Fruit fly (Drosophila melanogaster) whole organism, embryonic: ENCODE measurements around the gene CG33288.
A peak's percentile ranks its signal among the peaks of the same experiment; 100 is the strongest.

ENCODE experiments used
- Bgb ChIP-seq: fragments of 200-800 bp; sonication (Bioruptor generic); IDR thresholded peaks from 2 replicates; pipeline ENCODE4 v1.3.6; 2022; ENCODE audit warnings: missing biosample characterization, missing genetic modification characterization; ENCODE audit not compliant: partially characterized antibody
- CG10321 ChIP-seq: fragments of 200-800 bp; sonication (Bioruptor generic); IDR thresholded peaks from 2 replicates; pipeline ENCODE4 v1.3.6; 2022; ENCODE audit warnings: missing biosample characterization, missing genetic modification characterization
- CG10959 ChIP-seq: fragments of 200-800 bp; sonication (Bioruptor generic); IDR thresholded peaks from 2 replicates; pipeline ENCODE4 v1.3.6; 2022; ENCODE audit warnings: missing biosample characterization, missing genetic modification characterization
- CG11456 ChIP-seq: fragments of 200-800 bp; sonication (Bioruptor generic); IDR thresholded peaks from 3 replicates; pipeline ENCODE4 v1.3.6; 2022; ENCODE audit warnings: missing biosample characterization, missing genetic modification characterization
- CG1233 ChIP-seq: fragments of 200-800 bp; sonication (Bioruptor generic); optimal IDR thresholded peaks from 4 replicates; lab custom pipeline; 2018; ENCODE audit warnings: missing biosample characterization, mild to moderate bottlenecking, missing genetic modification characterization
- CG13296 ChIP-seq: fragments of 200-800 bp; sonication (Bioruptor generic); optimal IDR thresholded peaks from 3 replicates; lab custom pipeline; 2018; ENCODE audit warnings: missing biosample characterization, mild to moderate bottlenecking, missing genetic modification characterization
- CG15479 ChIP-seq: fragments of 200-800 bp; sonication (Bioruptor generic); optimal IDR thresholded peaks from 3 replicates; lab custom pipeline; 2019; ENCODE audit warnings: missing biosample characterization, mild to moderate bottlenecking, missing genetic modification characterization, moderate library complexity
- CG16815 ChIP-seq: fragments of 200-800 bp; sonication (Bioruptor generic); optimal IDR thresholded peaks from 3 replicates; lab custom pipeline; 2017; ENCODE audit warnings: missing biosample characterization, mild to moderate bottlenecking, missing genetic modification characterization
- CG17385 ChIP-seq: fragments of 200-800 bp; sonication (Bioruptor generic); optimal IDR thresholded peaks from 3 replicates; lab custom pipeline; 2018; ENCODE audit warnings: missing biosample characterization, mild to moderate bottlenecking, missing genetic modification characterization
- CG17829 ChIP-seq: fragments of 200-800 bp; optimal IDR thresholded peaks from 2 replicates; lab custom pipeline; 2019; ENCODE audit warnings: missing biosample characterization, mild to moderate bottlenecking, missing genetic modification characterization, moderate library complexity
- CG18011 ChIP-seq: fragments of 200-800 bp; sonication (Bioruptor generic); optimal IDR thresholded peaks from 2 replicates; lab custom pipeline; 2017; ENCODE audit warnings: missing biosample characterization, missing genetic modification characterization, mild to moderate bottlenecking, moderate library complexity, missing genotype
- CG31441 ChIP-seq: fragments of 200-800 bp; sonication (Bioruptor generic); IDR thresholded peaks from 2 replicates; pipeline ENCODE4 v1.3.6; 2022; ENCODE audit warnings: missing biosample characterization, missing genetic modification characterization
- CG32767 ChIP-seq: fragments of 200-800 bp; sonication (Bioruptor generic); IDR thresholded peaks from 2 replicates; pipeline ENCODE4 v1.3.6; 2022; ENCODE audit warnings: missing biosample characterization, missing genetic modification characterization
- CG3995 ChIP-seq: fragments of 200-800 bp; sonication (Bioruptor generic); optimal IDR thresholded peaks from 3 replicates; lab custom pipeline; 2016; ENCODE audit warnings: missing biosample characterization, missing genetic modification characterization
- CG4360 ChIP-seq: fragments of 200-800 bp; sonication (Bioruptor generic); IDR thresholded peaks from 2 replicates; pipeline ENCODE4 v1.3.6; 2022; ENCODE audit warnings: missing biosample characterization, missing genetic modification characterization
- CG6813 ChIP-seq: fragments of 200-800 bp; sonication (Bioruptor generic); optimal IDR thresholded peaks from 2 replicates; lab custom pipeline; 2017; ENCODE audit warnings: missing biosample characterization, missing genetic modification characterization, mild to moderate bottlenecking, moderate library complexity, missing genetic modification reagents
- CG6854 ChIP-seq: fragments of 200-800 bp; sonication (Bioruptor generic); optimal IDR thresholded peaks from 3 replicates; lab custom pipeline; 2017; ENCODE audit warnings: missing biosample characterization, mild to moderate bottlenecking, missing genetic modification characterization
- CoRest ChIP-seq: fragments of 200-800 bp; sonication (Bioruptor generic); optimal IDR thresholded peaks from 3 replicates; lab custom pipeline; 2018; ENCODE audit warnings: missing biosample characterization, mild to moderate bottlenecking, missing genetic modification characterization, moderate library complexity
- Dll ChIP-seq: fragments of 200-800 bp; sonication (Bioruptor generic); IDR thresholded peaks from 4 replicates; pipeline ENCODE4 v1.3.6; 2022; ENCODE audit warnings: missing biosample characterization, missing genetic modification characterization; ENCODE audit not compliant: partially characterized antibody
- Doc2 ChIP-seq: fragments of 200-800 bp; sonication (Bioruptor generic); IDR thresholded peaks from 2 replicates; pipeline ENCODE4 v1.3.6; 2022; ENCODE audit warnings: missing biosample characterization, missing genetic modification characterization
- Dp ChIP-seq: fragments of 200-800 bp; sonication (Bioruptor generic); optimal IDR thresholded peaks from 2 replicates; lab custom pipeline; 2018; ENCODE audit warnings: missing biosample characterization, mild to moderate bottlenecking, missing genetic modification characterization, moderate library complexity
- Hmr ChIP-seq: fragments of 200-800 bp; sonication (Bioruptor generic); optimal IDR thresholded peaks from 3 replicates; lab custom pipeline; 2017; ENCODE audit warnings: mild to moderate bottlenecking, missing biosample characterization, missing genetic modification reagents, missing genetic modification characterization
- Hsf ChIP-seq: fragments of 200-800 bp; sonication (Bioruptor generic); optimal IDR thresholded peaks from 3 replicates; lab custom pipeline; 2016; ENCODE audit warnings: missing biosample characterization, missing genetic modification characterization
- Jarid2 ChIP-seq: fragments of 200-800 bp; sonication (Bioruptor generic); optimal IDR thresholded peaks from 3 replicates; lab custom pipeline; 2017; ENCODE audit warnings: mild to moderate bottlenecking, missing biosample characterization, missing genetic modification reagents, missing genetic modification characterization
- Lhr ChIP-seq: fragments of 200-800 bp; sonication (Bioruptor generic); optimal IDR thresholded peaks from 3 replicates; lab custom pipeline; 2017; ENCODE audit warnings: mild to moderate bottlenecking, missing biosample characterization, missing genetic modification reagents, missing genetic modification characterization
- MBD-R2 ChIP-seq: fragments of 200-800 bp; sonication (Bioruptor generic); IDR thresholded peaks from 2 replicates; pipeline ENCODE4 v1.3.6; 2022; ENCODE audit warnings: missing biosample characterization, missing genetic modification characterization
- Nf-YA ChIP-seq: fragments of 200-800 bp; sonication (Bioruptor generic); IDR thresholded peaks from 2 replicates; pipeline ENCODE4 v1.3.6; 2022; ENCODE audit warnings: missing biosample characterization, missing genetic modification characterization
- Ravus ChIP-seq: fragments of 200-800 bp; sonication (Bioruptor generic); IDR thresholded peaks from 2 replicates; pipeline ENCODE4 v1.3.6; 2022; ENCODE audit warnings: missing biosample characterization, missing genetic modification characterization
- Six4 ChIP-seq: fragments of 200-800 bp; sonication (Bioruptor generic); optimal IDR thresholded peaks from 2 replicates; lab custom pipeline; 2016; ENCODE audit warnings: missing biosample characterization, missing genetic modification characterization
- Trl ChIP-seq, 3 experiments: fragments of >200 bp in 2 of 3; fragments of 200-800 bp in 1 of 3; sonication (Bioruptor generic) in 1 of 3; optimal IDR thresholded peaks; 2 replicates in 1 of 3; 3 replicates in 2 of 3; lab custom pipeline; 2016 to 2017; ENCODE audit warnings: missing biosample characterization in 1 of 3, missing genetic modification characterization in 1 of 3
- Usf ChIP-seq: fragments of 200-800 bp; sonication (Bioruptor generic); optimal IDR thresholded peaks from 2 replicates; lab custom pipeline; 2017; ENCODE audit warnings: missing genotype, missing biosample characterization, missing genetic modification characterization
- amos ChIP-seq: fragments of 200-800 bp; sonication (Bioruptor generic); IDR thresholded peaks from 2 replicates; pipeline ENCODE4 v1.3.6; 2022; ENCODE audit warnings: missing biosample characterization, missing genetic modification characterization; ENCODE audit not compliant: partially characterized antibody
- aop ChIP-seq: fragments of 200-800 bp; sonication (Bioruptor generic); IDR thresholded peaks from 2 replicates; pipeline ENCODE4 v1.3.6; 2022; ENCODE audit warnings: missing biosample characterization, missing genetic modification characterization
- ash1 ChIP-seq: fragments of 200-800 bp; sonication (Bioruptor generic); optimal IDR thresholded peaks from 2 replicates; lab custom pipeline; 2018; ENCODE audit warnings: missing biosample characterization, mild to moderate bottlenecking, missing genetic modification characterization
- cg ChIP-seq: fragments of 200-800 bp; sonication (Bioruptor generic); optimal IDR thresholded peaks from 3 replicates; lab custom pipeline; 2019; ENCODE audit warnings: missing biosample characterization, mild to moderate bottlenecking, missing genetic modification characterization, moderate library complexity
- gcm ChIP-seq: fragments of 200-800 bp; sonication (Bioruptor generic); optimal IDR thresholded peaks from 2 replicates; lab custom pipeline; 2019; ENCODE audit warnings: missing biosample characterization, mild to moderate bottlenecking, missing genetic modification characterization, moderate library complexity
- hkb ChIP-seq, 2 experiments: fragments of 200-800 bp in 1 of 2; fragments of >200 bp in 1 of 2; sonication (Bioruptor generic) in 1 of 2; IDR thresholded peaks in 1 of 2; optimal IDR thresholded peaks in 1 of 2; 2 replicates each; pipeline versions ENCODE4 v1.3.6 to Lab custom; 2017 to 2022; ENCODE audit warnings: missing biosample characterization in 1 of 2, missing genetic modification characterization in 1 of 2
- ind ChIP-seq: fragments of 200-800 bp; sonication (Bioruptor generic); optimal IDR thresholded peaks from 3 replicates; lab custom pipeline; 2016; ENCODE audit warnings: missing biosample characterization, missing genetic modification characterization
- luna ChIP-seq: fragments of 200-800 bp; sonication (Bioruptor generic); optimal IDR thresholded peaks from 2 replicates; lab custom pipeline; 2016; ENCODE audit warnings: missing biosample characterization, missing genetic modification characterization
- oc ChIP-seq: fragments of 200-800 bp; sonication (Bioruptor generic); optimal IDR thresholded peaks from 2 replicates; lab custom pipeline; 2018; ENCODE audit warnings: missing biosample characterization, mild to moderate bottlenecking, missing genetic modification characterization, moderate library complexity
- phol ChIP-seq: fragments of 200-800 bp; sonication (Bioruptor generic); optimal IDR thresholded peaks from 3 replicates; lab custom pipeline; 2018; ENCODE audit warnings: missing biosample characterization, mild to moderate bottlenecking, missing genetic modification characterization, moderate library complexity
- pita ChIP-seq: fragments of 200-800 bp; sonication (Bioruptor generic); optimal IDR thresholded peaks from 2 replicates; lab custom pipeline; 2017; ENCODE audit warnings: missing biosample characterization, mild to moderate bottlenecking, missing genetic modification characterization
- prd ChIP-seq, 3 experiments: fragments of >200 bp in 2 of 3; fragments of 200-800 bp in 1 of 3; sonication (Bioruptor generic) in 1 of 3; optimal IDR thresholded peaks in 2 of 3; IDR thresholded peaks in 1 of 3; 2 replicates in 2 of 3; 3 replicates in 1 of 3; pipeline versions ENCODE4 v1.3.6 to Lab custom; 2017 to 2022; ENCODE audit warnings: missing biosample characterization in 1 of 3, missing genetic modification characterization in 1 of 3
- repo ChIP-seq: fragments of 200-800 bp; sonication (Bioruptor generic); optimal IDR thresholded peaks from 2 replicates; lab custom pipeline; 2016; ENCODE audit warnings: missing biosample characterization, missing genetic modification characterization
- sens ChIP-seq: fragments of 200-800 bp; sonication (Bioruptor generic); peaks from one replicate; lab custom pipeline; 2016; ENCODE audit warnings: missing biosample characterization, missing genetic modification characterization
- seq ChIP-seq: fragments of 200-800 bp; sonication (Bioruptor generic); IDR thresholded peaks from 2 replicates; pipeline ENCODE4 v1.3.6; 2022; ENCODE audit warnings: missing biosample characterization, missing genetic modification characterization
- sqz ChIP-seq: fragments of 200-800 bp; sonication (Bioruptor generic); optimal IDR thresholded peaks from 3 replicates; lab custom pipeline; 2018; ENCODE audit warnings: missing biosample characterization, mild to moderate bottlenecking, missing genetic modification characterization
- tup ChIP-seq: fragments of 200-800 bp; sonication (Bioruptor generic); optimal IDR thresholded peaks from 2 replicates; lab custom pipeline; 2016; ENCODE audit warnings: missing biosample characterization, mild to moderate bottlenecking, missing genetic modification characterization, moderate library complexity
- yki ChIP-seq: fragments of >200 bp; optimal IDR thresholded peaks from 3 replicates; lab custom pipeline; 2018

Gene CG33288

dm6 chr3L:21476429-21477006, 48.9 kb downstream of the CG33288 start, which contains the start of gene croc (continued):
- peak; percentile 61 for TF ChIP-seq CoRest
- no peak for TF ChIP-seq prd (optimal IDR thresholded peaks at IDR 0.05; lab: Kevin White, UChicago)
- no peak for TF ChIP-seq prd (GFP tag; IDR thresholded peaks at IDR 0.05; lab: Robert Waterston, UW)
- peak; percentile 87 for TF ChIP-seq CG4360
- no peak for TF ChIP-seq Bgb
- TF ChIP-seq Usf (GFP tag; lab: Kevin White, UChicago): no peak
- no peak for TF ChIP-seq Doc2
- TF ChIP-seq Lhr: no peak
- TF ChIP-seq Ravus (GFP tag; lab: Robert Waterston, UW): no peak
- no peak for TF ChIP-seq CG16815 (GFP tag; lab: Kevin White, UChicago)
- TF ChIP-seq yki (lab: Kevin White, UChicago): peak; percentile 99
- TF ChIP-seq Six4: no peak
- peak; percentile 86 for TF ChIP-seq CG10321 (GFP tag; lab: Robert Waterston, UW)
- TF ChIP-seq Dp (GFP tag; lab: Kevin White, UChicago): no peak
- peak; percentile 24 for TF ChIP-seq CG17829 (tag; lab: Kevin White, UChicago)
- TF ChIP-seq phol: peak; percentile 66
- peak; percentile 65 for TF ChIP-seq sens (GFP tag; lab: Kevin White, UChicago)
- TF ChIP-seq Hsf: no peak
- peak; percentile 87 to 97 for TF ChIP-seq Trl (optimal IDR thresholded peaks at IDR 0.05; lab: Kevin White, UChicago)
- TF ChIP-seq Trl (GFP tag; optimal IDR thresholded peaks at IDR 0.05; lab: Kevin White, UChicago): peak; percentile 31
- no peak for TF ChIP-seq CG10959 (GFP tag; lab: Robert Waterston, UW)
- peak; percentile 98 for TF ChIP-seq cg (GFP tag; lab: Kevin White, UChicago)
- TF ChIP-seq MBD-R2 (GFP tag; lab: Robert Waterston, UW): no peak
- no peak for TF ChIP-seq CG6813 (GFP tag; lab: Kevin White, UChicago)
- TF ChIP-seq CG13296 (GFP tag; lab: Kevin White, UChicago): no peak
- peak; percentile 1 for TF ChIP-seq Hmr (GFP tag; lab: Kevin White, UChicago)
- TF ChIP-seq CG17385 (GFP tag; lab: Kevin White, UChicago): peak; percentile 5
- TF ChIP-seq CG15479 (GFP tag; lab: Kevin White, UChicago): peak; percentile 47
- no peak for TF ChIP-seq hkb (optimal IDR thresholded peaks at IDR 0.05; lab: Kevin White, UChicago)
- TF ChIP-seq hkb (GFP tag; IDR thresholded peaks at IDR 0.05; lab: Robert Waterston, UW): 0 out of 2 replicates have a peak, but pooled peaks have one; percentile 10
- TF ChIP-seq tup (GFP tag; lab: Kevin White, UChicago): no peak
- TF ChIP-seq ind (GFP tag; lab: Kevin White, UChicago): no peak
- TF ChIP-seq Dll: no peak
- TF ChIP-seq amos (GFP tag; lab: Robert Waterston, UW): 0 out of 2 replicates have a peak, but pooled peaks have one; percentile 7
- 0 out of 2 replicates have a peak, but pooled peaks have one; percentile 27 for TF ChIP-seq CG32767
- TF ChIP-seq Jarid2 (GFP tag; lab: Kevin White, UChicago): peak; percentile 67
- no peak for TF ChIP-seq repo (GFP tag; lab: Kevin White, UChicago)
- no peak for TF ChIP-seq CG11456 (GFP tag; lab: Robert Waterston, UW)
- no peak for TF ChIP-seq aop (GFP tag; lab: Robert Waterston, UW)
- TF ChIP-seq CG18011 (GFP tag; lab: Kevin White, UChicago): no peak
- no peak for TF ChIP-seq pita (GFP tag; lab: Kevin White, UChicago)
- TF ChIP-seq Nf-YA (GFP tag; lab: Robert Waterston, UW): peak; percentile 75
- no peak for TF ChIP-seq ash1 (GFP tag; lab: Kevin White, UChicago)
- TF ChIP-seq CG6854 (GFP tag; lab: Kevin White, UChicago): no peak
- no peak for TF ChIP-seq luna (GFP tag; lab: Kevin White, UChicago)
- peak; percentile 94 for TF ChIP-seq gcm (GFP tag; lab: Kevin White, UChicago)
- TF ChIP-seq CG31441: no peak
- peak; percentile 68; the same call in 1 of the 2 replicates for TF ChIP-seq seq
- TF ChIP-seq CG1233 (GFP tag; lab: Kevin White, UChicago): no peak
- TF ChIP-seq oc: peak; percentile 17
- no peak for TF ChIP-seq CG3995 (GFP tag; lab: Kevin White, UChicago)
- peak; percentile 55 for TF ChIP-seq sqz (GFP tag; lab: Kevin White, UChicago)
